Worm (Caenorhabditis elegans) whole organism, early embryonic: ENCODE data around the gene C26F1.1.

Experiments
- B0310.2 ChIP-seq: sonication (generic microtip); optimal IDR thresholded peaks from 2 replicates; lab custom pipeline; 2016; ENCODE audit warnings: mild to moderate bottlenecking, missing genetic modification characterization, missing compliant biosample characterization
- F13C5.2 ChIP-seq: sonication (generic microtip); optimal IDR thresholded peaks from 2 replicates; lab custom pipeline; 2017; ENCODE audit warnings: mild to moderate bottlenecking, missing genetic modification characterization, inconsistent platforms, missing compliant biosample characterization
- aly-1 ChIP-seq: sonication (generic microtip); optimal IDR thresholded peaks from 2 replicates; lab custom pipeline; 2016; ENCODE audit warnings: missing genetic modification characterization, missing compliant biosample characterization
- ama-1 ChIP-seq: fragments of 150-350 bp; optimal IDR thresholded peaks from 2 replicates; lab custom pipeline; 2014
- ceh-13 ChIP-seq: fragments of 200-800 bp; sonication (Bioruptor generic); optimal IDR thresholded peaks from 2 replicates; lab custom pipeline; 2018; ENCODE audit warnings: mild to moderate bottlenecking, missing genetic modification characterization, missing compliant biosample characterization
- ceh-36 ChIP-seq: sonication (generic microtip); optimal IDR thresholded peaks from 2 replicates; lab custom pipeline; 2016; ENCODE audit warnings: missing genetic modification characterization, inconsistent platforms, missing compliant biosample characterization
- ets-7 ChIP-seq: sonication (generic microtip); optimal IDR thresholded peaks from 2 replicates; lab custom pipeline; 2016; ENCODE audit warnings: missing genotype, missing genetic modification characterization, missing compliant biosample characterization
- flt-1 ChIP-seq: fragments of 200-800 bp; sonication (Bioruptor generic); IDR thresholded peaks from 2 replicates; pipeline ENCODE4 v1.3.6; 2022; ENCODE audit warnings: missing genetic modification characterization, missing compliant biosample characterization
- hmbx-1 ChIP-seq: sonication (generic microtip); optimal IDR thresholded peaks from 2 replicates; lab custom pipeline; 2016; ENCODE audit warnings: mild to moderate bottlenecking, missing genetic modification characterization, missing compliant biosample characterization
- hmg-4 ChIP-seq: fragments of 200-800 bp; sonication (Bioruptor generic); optimal IDR thresholded peaks from 2 replicates; lab custom pipeline; 2018; ENCODE audit warnings: mild to moderate bottlenecking, missing genetic modification characterization, missing compliant biosample characterization
- hnd-1 ChIP-seq: sonication (generic microtip); optimal IDR thresholded peaks from 2 replicates; lab custom pipeline; 2016; ENCODE audit warnings: missing genetic modification characterization, missing compliant biosample characterization
- pes-1 ChIP-seq: fragments of 200-800 bp; sonication (Bioruptor generic); IDR thresholded peaks from 2 replicates; pipeline ENCODE4 v1.3.6; 2022; ENCODE audit warnings: missing genetic modification reagents, missing genetic modification characterization, missing compliant biosample characterization
- scrt-1 ChIP-seq: fragments of 200-800 bp; sonication (Bioruptor generic); IDR thresholded peaks from 2 replicates; pipeline ENCODE4 v1.3.6; 2022; ENCODE audit warnings: missing genetic modification characterization, missing compliant biosample characterization
- sea-1 ChIP-seq: fragments of 200-800 bp; sonication (Bioruptor generic); conservative IDR thresholded peaks from 2 replicates; pipeline ENCODE4 v1.3.6; 2022; ENCODE audit warnings: missing genetic modification characterization, missing compliant biosample characterization
- tbx-11 ChIP-seq: fragments of 200-800 bp; sonication (Bioruptor generic); IDR thresholded peaks from 2 replicates; pipeline ENCODE4 v1.3.6; 2022; ENCODE audit warnings: missing genetic modification characterization, missing compliant biosample characterization
- tbx-37 ChIP-seq: fragments of 200-800 bp; sonication (Bioruptor generic); conservative IDR thresholded peaks from 2 replicates; pipeline ENCODE4 v1.3.6; 2022; ENCODE audit warnings: missing genetic modification reagents, missing genetic modification characterization, missing compliant biosample characterization
- tra-4 ChIP-seq: sonication (generic microtip); optimal IDR thresholded peaks from 2 replicates; lab custom pipeline; 2017; ENCODE audit warnings: missing genetic modification characterization, missing compliant biosample characterization

Gene C26F1.1

ce11 chrV:7785117-7785516 lies at the start of gene C26F1.1:
C26F1.1 (plus strand) TSS chrV:7785417.
- no peak for TF ChIP-seq pes-1 (GFP tag; lab: Robert Waterston, UW)
- no peak for TF ChIP-seq B0310.2 (tag; lab: Kevin White, UChicago)
- no peak for TF ChIP-seq ceh-36 (tag; lab: Kevin White, UChicago)
- no peak for TF ChIP-seq ceh-13
- TF ChIP-seq tbx-37 (GFP tag; lab: Robert Waterston, UW) = no peak
- TF ChIP-seq hmbx-1 (tag; lab: Kevin White, UChicago) = no peak
- no peak for TF ChIP-seq scrt-1 (GFP tag; lab: Robert Waterston, UW)
- TF ChIP-seq ets-7 = no peak
- TF ChIP-seq ama-1 (lab: Kevin White, UChicago) = no peak
- no peak for TF ChIP-seq hnd-1 (tag; lab: Kevin White, UChicago)
- TF ChIP-seq tbx-11 (GFP tag; lab: Robert Waterston, UW) = no peak
- TF ChIP-seq tra-4 (tag; lab: Kevin White, UChicago) = no peak
- TF ChIP-seq aly-1 (tag; lab: Kevin White, UChicago) = no peak
- TF ChIP-seq sea-1 = no peak
- no peak for TF ChIP-seq F13C5.2
- no peak for TF ChIP-seq flt-1 (GFP tag; lab: Robert Waterston, UW)
- TF ChIP-seq hmg-4 (GFP tag; lab: Kevin White, UChicago) = no peak

DNA sequence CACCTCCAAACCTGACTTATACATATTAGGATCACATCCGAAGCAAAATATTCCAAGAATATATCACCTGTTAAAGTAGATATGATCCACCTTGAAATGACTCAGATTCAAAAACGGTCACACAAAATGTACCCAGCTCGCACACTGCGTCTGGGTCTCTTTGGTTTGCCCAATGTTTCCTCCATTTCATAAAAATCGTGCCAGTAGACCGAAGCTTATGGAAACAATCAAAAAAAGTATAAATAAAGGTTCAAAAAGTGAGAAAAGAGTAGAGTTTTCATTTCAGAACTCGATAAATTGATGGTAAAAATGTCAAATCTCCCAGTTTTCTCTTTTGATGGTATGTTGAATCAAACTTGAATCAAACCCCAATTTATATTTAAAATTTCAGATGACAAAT lies 47.5 kb upstream of the C26F1.1 start, which contains the start of gene srr-9:
TSS of gene srr-9 (plus strand) at position 301 of the 400 bp plus-strand sequence.
- TF ChIP-seq sea-1 (no peak), hmbx-1 (tag; lab: Kevin White, UChicago) (no peak), ama-1 (lab: Kevin White, UChicago) (no peak), ets-7 (no peak), tra-4 (tag; lab: Kevin White, UChicago) (no peak), aly-1 (tag; lab: Kevin White, UChicago) (no peak), ceh-36 (tag; lab: Kevin White, UChicago) (no peak), F13C5.2 (no peak), pes-1 (GFP tag; lab: Robert Waterston, UW) (no peak), B0310.2 (tag; lab: Kevin White, UChicago) (no peak), flt-1 (GFP tag; lab: Robert Waterston, UW) (no peak), hmg-4 (GFP tag; lab: Kevin White, UChicago) (no peak), tbx-11 (GFP tag; lab: Robert Waterston, UW) (no peak), tbx-37 (GFP tag; lab: Robert Waterston, UW) (no peak)

DNA sequence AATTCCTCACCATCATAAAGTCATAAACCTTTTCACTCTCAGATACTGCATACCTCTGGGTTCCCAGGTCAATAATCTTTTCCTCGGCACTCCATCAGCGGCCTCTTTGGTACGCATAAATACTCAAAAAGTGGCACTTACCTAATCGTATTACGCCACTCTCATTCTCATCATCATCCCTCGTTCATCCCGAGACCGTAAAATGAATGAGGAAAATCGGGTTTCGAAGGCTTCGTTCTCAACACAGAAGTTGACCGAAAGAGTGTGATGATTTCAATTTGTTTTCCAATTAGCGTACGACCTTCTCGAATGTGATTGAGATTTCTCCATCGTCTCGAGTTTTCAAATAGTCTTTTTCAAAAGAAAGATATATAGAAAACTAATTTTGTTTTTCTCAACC lies 45.3 kb upstream of the C26F1.1 start:
- no peak for TF ChIP-seq hnd-1 (tag; lab: Kevin White, UChicago)
- no peak for TF ChIP-seq tbx-37 (GFP tag; lab: Robert Waterston, UW)
- no peak for TF ChIP-seq aly-1 (tag; lab: Kevin White, UChicago)
- no peak for TF ChIP-seq B0310.2 (tag; lab: Kevin White, UChicago)
- TF ChIP-seq scrt-1 (GFP tag; lab: Robert Waterston, UW) = no peak
- no peak for TF ChIP-seq F13C5.2
- no peak for TF ChIP-seq ceh-36 (tag; lab: Kevin White, UChicago)
- no peak for TF ChIP-seq flt-1 (GFP tag; lab: Robert Waterston, UW)
- TF ChIP-seq hmbx-1 (tag; lab: Kevin White, UChicago) = no peak
- no peak for TF ChIP-seq tra-4 (tag; lab: Kevin White, UChicago)
- TF ChIP-seq ama-1 (lab: Kevin White, UChicago) = no peak
- TF ChIP-seq hmg-4 (GFP tag; lab: Kevin White, UChicago) = no peak
- TF ChIP-seq pes-1 (GFP tag; lab: Robert Waterston, UW) = no peak
- no peak for TF ChIP-seq tbx-11 (GFP tag; lab: Robert Waterston, UW)
- no peak for TF ChIP-seq ceh-13
- no peak for TF ChIP-seq sea-1
- TF ChIP-seq ets-7 = no peak

DNA sequence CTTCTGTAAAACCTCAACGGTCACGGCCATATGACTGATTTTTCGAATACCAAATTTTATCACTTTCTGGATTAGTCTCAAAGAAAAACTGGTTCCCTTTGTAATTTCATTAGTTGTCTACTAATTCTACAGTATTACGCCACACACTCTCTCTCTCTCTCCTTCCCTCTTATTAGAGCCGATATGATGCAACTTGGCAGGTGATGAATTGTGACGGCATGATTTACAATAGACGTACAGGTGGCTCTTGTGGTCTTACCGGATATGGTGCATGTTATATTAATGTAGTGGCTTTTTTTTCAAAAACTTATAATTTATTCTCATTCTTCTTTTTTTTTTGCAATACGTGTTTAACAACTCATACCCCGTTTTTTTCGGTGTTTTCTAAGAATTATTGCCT lies 43.3 kb upstream of the C26F1.1 start:
- no peak for TF ChIP-seq hnd-1 (tag; lab: Kevin White, UChicago)
- TF ChIP-seq pes-1 (GFP tag; lab: Robert Waterston, UW) = no peak
- no peak for TF ChIP-seq aly-1 (tag; lab: Kevin White, UChicago)
- no peak for TF ChIP-seq ceh-13
- no peak for TF ChIP-seq hmg-4 (GFP tag; lab: Kevin White, UChicago)
- TF ChIP-seq hmbx-1 (tag; lab: Kevin White, UChicago) = no peak
- no peak for TF ChIP-seq ceh-36 (tag; lab: Kevin White, UChicago)
- TF ChIP-seq tbx-37 (GFP tag; lab: Robert Waterston, UW) = no peak
- no peak for TF ChIP-seq scrt-1 (GFP tag; lab: Robert Waterston, UW)
- TF ChIP-seq F13C5.2 = no peak
- TF ChIP-seq flt-1 (GFP tag; lab: Robert Waterston, UW) = no peak

DNA sequence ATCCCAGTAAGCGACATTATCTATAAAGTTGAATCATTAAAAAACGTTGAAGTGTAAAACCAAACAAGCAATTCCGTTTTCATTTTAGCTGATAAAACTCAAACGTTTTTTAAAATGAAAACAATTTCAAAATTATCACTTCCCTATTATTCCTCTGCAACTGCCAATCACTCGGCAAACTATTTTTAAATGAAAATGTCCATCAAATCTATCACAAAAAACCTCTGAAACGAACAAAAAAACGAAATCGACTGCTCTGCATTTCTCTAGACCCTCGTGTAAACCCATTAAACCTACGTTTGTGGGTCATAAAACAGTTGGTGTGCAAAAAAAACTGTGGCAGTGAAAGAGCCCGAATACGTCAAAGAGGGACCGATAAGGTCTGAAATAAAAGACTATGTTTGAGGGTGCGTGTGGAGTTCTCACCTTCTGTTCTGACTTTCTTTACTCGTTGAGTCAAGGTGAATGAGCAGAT lies 42.7 kb upstream of the C26F1.1 start, which contains the start of gene fbxl-5:
TSS of gene fbxl-5 (plus strand) at position 425 of the 475 bp plus-strand sequence.
- TF ChIP-seq ceh-36 (tag; lab: Kevin White, UChicago) = no peak
- TF ChIP-seq hmg-4 (GFP tag; lab: Kevin White, UChicago) = no peak
- TF ChIP-seq tbx-11 (GFP tag; lab: Robert Waterston, UW) = no peak
- no peak for TF ChIP-seq ceh-13
- TF ChIP-seq B0310.2 (tag; lab: Kevin White, UChicago) = no peak

ce11 chrV:7744068-7744467 lies 41.1 kb upstream of the C26F1.1 start:
- TF ChIP-seq flt-1 (GFP tag; lab: Robert Waterston, UW) (no peak), tbx-37 (GFP tag; lab: Robert Waterston, UW) (no peak), tra-4 (tag; lab: Kevin White, UChicago) (no peak), ceh-36 (tag; lab: Kevin White, UChicago) (no peak), tbx-11 (GFP tag; lab: Robert Waterston, UW) (no peak), hnd-1 (tag; lab: Kevin White, UChicago) (no peak), ama-1 (lab: Kevin White, UChicago) (no peak), sea-1 (no peak), scrt-1 (GFP tag; lab: Robert Waterston, UW) (no peak), ceh-13 (no peak), B0310.2 (tag; lab: Kevin White, UChicago) (no peak), hmbx-1 (tag; lab: Kevin White, UChicago) (no peak), ets-7 (no peak), hmg-4 (GFP tag; lab: Kevin White, UChicago) (no peak), pes-1 (GFP tag; lab: Robert Waterston, UW) (no peak), aly-1 (tag; lab: Kevin White, UChicago) (no peak), F13C5.2 (no peak)
